Worm (Caenorhabditis elegans) whole organism, midembryonic: ENCODE results near the gene cutl-9.

Source experiments
- T22C8.4 ChIP-seq: fragments of 200-800 bp; sonication (Bioruptor generic); IDR thresholded peaks from 2 replicates; pipeline ENCODE4 v1.3.6; 2022; ENCODE audit warnings: missing genetic modification characterization, missing compliant biosample characterization
- cog-1 ChIP-seq: sonication (generic microtip); optimal IDR thresholded peaks from 2 replicates; lab custom pipeline; 2016; ENCODE audit warnings: missing genetic modification characterization, missing compliant biosample characterization
- flt-1 ChIP-seq: fragments of 200-800 bp; sonication (Bioruptor generic); IDR thresholded peaks from 2 replicates; pipeline ENCODE4 v1.3.6; 2022; ENCODE audit warnings: missing genetic modification characterization, missing compliant biosample characterization
- klf-2 ChIP-seq: fragments of 200-800 bp; sonication (Bioruptor generic); conservative IDR thresholded peaks from 2 replicates; pipeline ENCODE4 v1.3.6; 2022; ENCODE audit warnings: missing genetic modification reagents, missing genetic modification characterization, missing compliant biosample characterization
- med-1 ChIP-seq: sonication (generic microtip); optimal IDR thresholded peaks from 2 replicates; lab custom pipeline; 2017; ENCODE audit warnings: missing genetic modification characterization, mild to moderate bottlenecking, missing compliant biosample characterization, antibody characterized with exemption, missing genetic modification reagents; ENCODE audit not compliant: insufficient read depth
- ref-1 ChIP-seq: fragments of 200-800 bp; sonication (Bioruptor generic); conservative IDR thresholded peaks from 2 replicates; pipeline ENCODE4 v1.3.6; 2022; ENCODE audit warnings: missing genetic modification reagents, missing genetic modification characterization, missing compliant biosample characterization
- tab-1 ChIP-seq: fragments of 200-800 bp; sonication (Bioruptor generic); IDR thresholded peaks from 2 replicates; pipeline ENCODE4 v1.3.6; 2022; ENCODE audit warnings: missing genetic modification characterization, missing compliant biosample characterization
- ztf-23 ChIP-seq: fragments of 200-800 bp; sonication (Bioruptor generic); IDR thresholded peaks from 2 replicates; pipeline ENCODE4 v1.3.6; 2022; ENCODE audit warnings: missing genetic modification reagents, missing genetic modification characterization, missing compliant biosample characterization
- ztf-29 ChIP-seq: fragments of 200-800 bp; sonication (Bioruptor generic); IDR thresholded peaks from 2 replicates; pipeline ENCODE4 v1.3.6; 2022; ENCODE audit warnings: missing genetic modification reagents, missing genetic modification characterization, missing compliant biosample characterization

cutl-9 gene

DNA sequence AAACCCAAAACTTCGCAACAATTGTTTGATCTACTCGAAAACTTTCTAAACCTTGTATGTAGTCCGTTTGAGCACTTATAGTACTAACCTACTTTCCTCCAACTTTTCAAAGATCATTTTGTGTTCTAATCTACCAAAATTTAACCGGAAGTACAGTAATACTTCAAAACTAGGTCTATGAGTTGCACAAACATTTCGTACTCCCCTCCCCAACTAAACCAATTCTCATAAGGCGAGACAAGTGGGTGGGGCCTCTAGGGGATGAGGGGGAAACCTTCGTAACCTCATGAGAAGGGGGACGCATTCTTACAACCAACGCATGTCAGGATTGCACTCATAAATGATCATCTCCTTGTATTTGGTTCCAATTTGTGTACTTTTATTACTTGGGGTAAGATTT lies at the start of gene cutl-9:
Gene cutl-9 (plus strand): TSS at position 301 of the 400 bp plus-strand sequence.
- TF ChIP-seq ztf-23: no peak
- TF ChIP-seq klf-2 (GFP tag; lab: Robert Waterston, UW): no peak
- TF ChIP-seq T22C8.4 (GFP tag; lab: Robert Waterston, UW): no peak
- no peak for TF ChIP-seq med-1 (GFP tag; lab: Kevin White, UChicago)
- no peak for TF ChIP-seq tab-1 (GFP tag; lab: Robert Waterston, UW)
- TF ChIP-seq flt-1 (GFP tag; lab: Robert Waterston, UW): no peak

DNA sequence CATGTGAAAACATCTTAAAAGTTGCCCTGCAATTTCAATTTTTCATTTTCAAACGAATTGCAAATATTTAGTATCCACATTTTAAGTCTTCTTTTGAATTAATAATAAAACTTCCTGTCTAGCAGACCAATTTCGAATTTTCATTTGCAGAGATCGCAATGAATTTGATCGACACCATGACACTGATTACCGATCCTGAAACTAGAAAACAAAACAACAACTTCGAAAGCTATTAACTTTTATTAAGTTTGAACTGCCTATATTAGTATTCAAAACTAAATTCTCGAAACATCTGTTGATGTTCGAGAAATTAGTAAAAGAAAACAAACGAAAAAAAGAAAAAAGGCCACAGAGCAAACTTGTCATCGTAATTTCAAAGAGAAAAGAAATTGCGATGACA lies 47.9 kb upstream of the cutl-9 start:
- TF ChIP-seq flt-1 (GFP tag; lab: Robert Waterston, UW) (no peak), T22C8.4 (GFP tag; lab: Robert Waterston, UW) (no peak), med-1 (GFP tag; lab: Kevin White, UChicago) (no peak), tab-1 (GFP tag; lab: Robert Waterston, UW) (no peak), cog-1 (tag; lab: Kevin White, UChicago) (no peak), klf-2 (GFP tag; lab: Robert Waterston, UW) (no peak), ztf-23 (no peak), ref-1 (GFP tag; lab: Robert Waterston, UW) (no peak)

DNA sequence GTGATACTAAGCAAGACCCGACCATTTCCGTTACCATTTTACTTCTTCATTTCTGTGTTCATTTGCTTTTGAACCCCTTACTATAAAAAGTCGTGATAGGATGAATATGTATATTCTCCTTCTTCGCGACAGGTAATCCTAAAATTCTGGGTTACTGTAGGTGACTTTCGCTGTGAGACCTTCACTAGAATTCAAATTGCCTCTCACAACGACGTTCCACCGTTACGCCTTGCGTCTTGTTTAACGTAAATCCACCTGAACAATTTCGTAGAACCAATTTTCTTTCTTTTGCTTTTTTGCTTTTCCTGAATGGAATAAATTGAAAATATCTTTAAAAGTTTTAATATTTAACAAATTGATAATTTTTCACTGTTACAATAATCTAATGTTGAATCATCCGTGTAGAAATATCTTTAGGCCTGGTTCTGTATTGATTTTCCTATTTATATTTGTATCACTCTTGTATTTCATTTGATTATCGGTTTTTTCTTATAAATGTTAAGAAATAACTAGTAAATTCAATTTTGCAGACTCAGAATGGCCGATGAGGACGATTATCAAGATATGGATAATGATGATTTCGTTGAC lies 43.1 kb upstream of the cutl-9 start, which contains the start of gene rpb-6:
Gene rpb-6 (plus strand): TSS at position 538 of the 588 bp plus-strand sequence.
- no peak for TF ChIP-seq cog-1 (tag; lab: Kevin White, UChicago)
- TF ChIP-seq med-1 (GFP tag; lab: Kevin White, UChicago): no peak
- no peak for TF ChIP-seq ztf-23
- no peak for TF ChIP-seq ref-1 (GFP tag; lab: Robert Waterston, UW)
- TF ChIP-seq ztf-29: no peak
- TF ChIP-seq flt-1 (GFP tag; lab: Robert Waterston, UW): no peak
- no peak for TF ChIP-seq T22C8.4 (GFP tag; lab: Robert Waterston, UW)
- TF ChIP-seq klf-2 (GFP tag; lab: Robert Waterston, UW): no peak
- no peak for TF ChIP-seq tab-1 (GFP tag; lab: Robert Waterston, UW)

DNA sequence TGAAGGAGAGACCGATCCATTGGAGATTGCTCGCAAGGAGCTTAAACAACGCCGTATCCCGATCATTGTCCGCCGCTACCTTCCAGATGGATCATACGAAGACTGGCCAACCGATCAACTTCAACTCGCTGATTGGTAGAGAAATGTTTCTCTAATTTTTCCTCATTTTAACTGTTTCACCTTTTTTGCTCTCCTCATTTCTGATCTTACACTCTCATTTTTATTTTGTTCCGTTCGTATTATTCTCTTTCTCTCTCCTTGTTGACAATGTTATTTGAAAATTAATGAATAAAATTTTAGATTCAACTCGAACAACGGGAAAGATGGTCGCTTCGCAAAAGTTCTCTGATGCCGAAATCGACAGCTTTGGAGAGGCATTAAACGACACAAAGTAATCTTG lies 42.4 kb upstream of the cutl-9 start, which contains the start of gene dohh-1:
Gene dohh-1 (plus strand): TSS at position 301 of the 400 bp plus-strand sequence.
- TF ChIP-seq cog-1 (tag; lab: Kevin White, UChicago) (no peak), T22C8.4 (GFP tag; lab: Robert Waterston, UW) (no peak), klf-2 (GFP tag; lab: Robert Waterston, UW) (no peak), ztf-29 (no peak), ref-1 (GFP tag; lab: Robert Waterston, UW) (no peak), med-1 (GFP tag; lab: Kevin White, UChicago) (no peak), ztf-23 (no peak), tab-1 (GFP tag; lab: Robert Waterston, UW) (no peak), flt-1 (GFP tag; lab: Robert Waterston, UW) (no peak)

DNA sequence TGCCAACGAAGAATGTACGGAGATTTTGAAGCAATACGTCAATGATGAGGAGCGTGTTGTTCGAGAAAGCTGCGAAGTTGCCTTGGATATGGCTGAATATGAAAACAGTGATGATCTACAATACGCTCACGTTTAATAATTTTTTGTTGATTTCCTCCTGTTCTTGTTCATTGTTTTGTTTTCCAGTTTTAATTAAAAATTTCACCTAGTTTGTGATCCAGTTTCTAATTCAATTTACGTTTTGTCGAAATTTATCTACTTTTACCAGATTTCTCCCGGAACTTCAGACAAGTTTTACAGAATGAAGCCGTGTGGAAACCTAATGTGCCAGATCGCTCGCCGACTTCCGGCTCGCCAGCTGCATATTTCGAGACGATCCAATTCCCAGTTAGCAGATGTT lies 41.2 kb upstream of the cutl-9 start, which contains the start of gene dap-3:
Gene dap-3 (plus strand): TSS at position 301 of the 400 bp plus-strand sequence.
- TF ChIP-seq tab-1 (GFP tag; lab: Robert Waterston, UW) (no peak), ref-1 (GFP tag; lab: Robert Waterston, UW) (no peak), flt-1 (GFP tag; lab: Robert Waterston, UW) (no peak), ztf-23 (no peak), med-1 (GFP tag; lab: Kevin White, UChicago) (no peak)

DNA sequence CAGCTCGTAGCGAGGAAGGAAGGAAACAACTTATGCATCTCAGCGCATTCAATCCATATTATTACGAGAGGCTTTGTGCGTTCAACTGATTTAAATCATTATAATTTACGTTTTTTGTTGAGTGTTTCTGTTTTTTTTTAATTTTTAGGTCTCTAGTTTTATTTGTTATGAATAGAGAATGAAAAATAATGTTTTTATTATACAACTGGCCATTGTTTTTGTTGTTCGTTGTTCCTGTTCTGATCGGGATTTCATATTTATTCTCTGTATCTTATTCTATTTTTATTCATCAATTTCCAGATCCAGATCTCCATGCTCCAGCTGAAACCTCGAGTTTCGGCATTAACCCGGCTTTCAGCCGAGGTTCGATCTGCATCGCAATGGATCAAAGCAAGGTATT lies 39.7 kb upstream of the cutl-9 start, which contains the start of gene mrps-22:
Gene mrps-22 (plus strand): TSS at position 301 of the 400 bp plus-strand sequence.
- no peak for TF ChIP-seq ztf-23
- no peak for TF ChIP-seq med-1 (GFP tag; lab: Kevin White, UChicago)
- no peak for TF ChIP-seq ztf-29
- TF ChIP-seq flt-1 (GFP tag; lab: Robert Waterston, UW): no peak

DNA sequence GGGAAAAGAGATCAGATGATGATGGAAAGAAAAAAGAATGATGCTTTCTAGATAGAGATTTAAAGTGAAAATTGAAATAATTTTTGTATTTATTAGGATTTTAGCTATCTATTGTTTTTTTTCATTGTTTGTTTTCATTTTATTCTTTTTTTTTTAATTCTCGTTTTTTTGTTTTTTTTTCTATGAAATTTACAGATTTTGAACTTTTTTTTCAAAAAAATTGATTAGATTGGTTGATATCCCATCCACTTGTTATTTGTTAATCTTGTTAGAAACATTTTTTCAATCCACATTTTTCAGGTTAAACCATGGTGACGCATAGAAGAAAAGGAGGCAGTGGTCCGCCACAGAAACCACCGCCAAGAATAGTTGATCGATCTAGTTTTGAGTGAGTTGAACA lies 38.0 kb upstream of the cutl-9 start, which contains the start of gene algn-9:
Gene algn-9 (plus strand): TSS at position 301 of the 400 bp plus-strand sequence.
- no peak for TF ChIP-seq med-1 (GFP tag; lab: Kevin White, UChicago)
- TF ChIP-seq tab-1 (GFP tag; lab: Robert Waterston, UW): no peak
- no peak for TF ChIP-seq T22C8.4 (GFP tag; lab: Robert Waterston, UW)

DNA sequence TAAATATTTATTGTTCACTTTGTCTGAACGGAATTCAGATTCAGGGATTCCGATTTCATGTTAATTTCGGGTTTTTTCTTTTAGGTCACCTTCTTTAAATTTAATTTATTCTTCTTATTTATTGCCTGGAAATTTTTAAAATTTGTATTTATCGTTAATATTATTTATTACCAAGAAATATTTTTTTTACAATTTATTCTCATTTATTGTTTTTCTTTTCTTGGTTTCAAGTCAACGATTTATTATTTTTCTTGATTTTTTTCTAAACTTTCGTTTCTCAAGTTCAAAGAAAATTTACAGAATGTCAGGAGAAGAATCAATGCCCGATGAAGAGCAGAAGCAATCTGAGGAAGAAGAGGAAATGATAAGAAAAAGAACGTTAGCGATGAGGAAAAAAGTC lies 34.3 kb upstream of the cutl-9 start, which contains the start of gene crn-3:
Gene crn-3 (plus strand): TSS at position 301 of the 400 bp plus-strand sequence.
- no peak for TF ChIP-seq ztf-23
- no peak for TF ChIP-seq med-1 (GFP tag; lab: Kevin White, UChicago)
- no peak for TF ChIP-seq flt-1 (GFP tag; lab: Robert Waterston, UW)
- TF ChIP-seq klf-2 (GFP tag; lab: Robert Waterston, UW): no peak
- TF ChIP-seq ztf-29: no peak
- no peak for TF ChIP-seq cog-1 (tag; lab: Kevin White, UChicago)
- TF ChIP-seq T22C8.4 (GFP tag; lab: Robert Waterston, UW): no peak
- no peak for TF ChIP-seq ref-1 (GFP tag; lab: Robert Waterston, UW)
- no peak for TF ChIP-seq tab-1 (GFP tag; lab: Robert Waterston, UW)

DNA sequence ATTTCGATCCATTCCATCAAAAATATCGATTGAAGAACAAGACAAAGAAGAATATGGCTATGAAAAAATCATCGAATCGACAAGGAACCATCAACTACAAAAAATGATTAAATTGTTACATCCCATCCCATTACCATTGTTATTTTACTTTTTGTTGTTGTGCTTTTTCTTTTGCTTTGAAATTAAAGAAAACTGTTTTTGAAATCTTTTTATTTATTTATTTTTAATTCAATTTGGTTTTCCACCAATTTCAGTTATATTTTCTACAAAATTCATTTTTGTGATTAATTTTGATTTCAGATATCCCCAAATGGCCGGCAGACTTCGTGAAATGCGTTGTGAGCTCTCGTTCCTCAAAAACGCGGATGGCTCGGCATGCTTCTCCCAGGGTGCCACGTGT lies 29.6 kb upstream of the cutl-9 start, which contains the start of gene crn-5:
Gene crn-5 (plus strand): TSS at position 301 of the 400 bp plus-strand sequence.
- no peak for TF ChIP-seq klf-2 (GFP tag; lab: Robert Waterston, UW)
- TF ChIP-seq cog-1 (tag; lab: Kevin White, UChicago): no peak
- no peak for TF ChIP-seq ztf-23
- TF ChIP-seq ztf-29: no peak
- TF ChIP-seq tab-1 (GFP tag; lab: Robert Waterston, UW): no peak
- no peak for TF ChIP-seq med-1 (GFP tag; lab: Kevin White, UChicago)
- no peak for TF ChIP-seq flt-1 (GFP tag; lab: Robert Waterston, UW)
- no peak for TF ChIP-seq ref-1 (GFP tag; lab: Robert Waterston, UW)
- no peak for TF ChIP-seq T22C8.4 (GFP tag; lab: Robert Waterston, UW)
